Fruit fly (Drosophila melanogaster): ENCODE results near the gene bib.

- TF ChIP-seq h (optimal IDR thresholded peaks at IDR 0.05) (no peak), psq (optimal IDR thresholded peaks at IDR 0.05) (no peak), insv (optimal IDR thresholded peaks at IDR 0.05) (no peak), ttk (optimal IDR thresholded peaks at IDR 0.05) (no peak), Sin3A (optimal IDR thresholded peaks at IDR 0.05) (no peak)
Measured at dm6 chr2L:9989846-9990506, 5.5 kb downstream of the bib start.
